Fruit fly (Drosophila melanogaster): ENCODE measurements around the gene CG12502.

Gene CG12502

dm6 chr3L:824444-824843, 40.8 kb upstream of the CG12502 start (continued):
- TF ChIP-seq CG2875 (GFP tag; optimal IDR thresholded peaks at IDR 0.05): no peak
- no peak for TF ChIP-seq Dll (GFP tag; IDR thresholded peaks at IDR 0.05; ENCODE audit: partially characterized antibody)
- TF ChIP-seq CG17829 (tag; optimal IDR thresholded peaks at IDR 0.05): peak; percentile 40
- TF ChIP-seq az2 (GFP tag; optimal IDR thresholded peaks at IDR 0.05): peak; percentile 37
- TF ChIP-seq nau (GFP tag; optimal IDR thresholded peaks at IDR 0.05): peak; percentile 8
- TF ChIP-seq CG8089 (GFP tag; optimal IDR thresholded peaks at IDR 0.05): no peak
- TF ChIP-seq CG14441 (GFP tag; IDR thresholded peaks at IDR 0.05): no peak
- peak; percentile 19 for TF ChIP-seq Antp (GFP tag; optimal IDR thresholded peaks at IDR 0.05)
- no peak for TF ChIP-seq emc (GFP tag; optimal IDR thresholded peaks at IDR 0.05)
- peak; percentile 12 for TF ChIP-seq Xbp1 (GFP tag; optimal IDR thresholded peaks at IDR 0.05)
- peak; percentile 88 for TF ChIP-seq Med (GFP tag)
- no peak for TF ChIP-seq CG7786 (GFP tag; optimal IDR thresholded peaks at IDR 0.05)
- peak; percentile 88 for TF ChIP-seq Ets65A (GFP tag)
- no peak for TF ChIP-seq Abd-B (GFP tag; optimal IDR thresholded peaks at IDR 0.05)
- peak; percentile 19 for TF ChIP-seq Six4 (GFP tag; optimal IDR thresholded peaks at IDR 0.05)
- TF ChIP-seq otp (GFP tag; IDR thresholded peaks at IDR 0.05): 0 out of 3 replicates have a peak, but pooled peaks have one; percentile 9
- peak; percentile 27 for TF ChIP-seq ATbp (GFP tag; optimal IDR thresholded peaks at IDR 0.05)
- TF ChIP-seq pros (GFP tag; optimal IDR thresholded peaks at IDR 0.05): no peak
- no peak for TF ChIP-seq lilli (GFP tag; optimal IDR thresholded peaks at IDR 0.05)
- TF ChIP-seq tup (GFP tag; optimal IDR thresholded peaks at IDR 0.05): no peak
- TF ChIP-seq Trl (optimal IDR thresholded peaks at IDR 0.05): no peak
- TF ChIP-seq Trl (GFP tag; optimal IDR thresholded peaks at IDR 0.05): no peak
- TF ChIP-seq cato (GFP tag; optimal IDR thresholded peaks at IDR 0.05; ENCODE audit: borderline replicate concordance): no peak
- no peak for TF ChIP-seq TFAM (GFP tag; optimal IDR thresholded peaks at IDR 0.05)
- TF ChIP-seq luna (GFP tag; optimal IDR thresholded peaks at IDR 0.05): no peak
- TF ChIP-seq CrebB (tag; optimal IDR thresholded peaks at IDR 0.05): no peak
- peak; percentile 3 for TF ChIP-seq CG15601 (tag; optimal IDR thresholded peaks at IDR 0.05)
- TF ChIP-seq Lhr (GFP tag; optimal IDR thresholded peaks at IDR 0.05): no peak
- peak; percentile 2 for TF ChIP-seq trem (tag; optimal IDR thresholded peaks at IDR 0.05)
- TF ChIP-seq disco-r (GFP tag; optimal IDR thresholded peaks at IDR 0.05): no peak
- TF ChIP-seq nerfin-1 (tag; optimal IDR thresholded peaks at IDR 0.05): peak; percentile 38
- TF ChIP-seq lmd (GFP tag; IDR thresholded peaks at IDR 0.05): peak; percentile 45; the same call in 1 of the 2 replicates
- TF ChIP-seq BtbVII (GFP tag; optimal IDR thresholded peaks at IDR 0.05): no peak
- TF ChIP-seq Blimp-1 (GFP tag; optimal IDR thresholded peaks at IDR 0.05): peak; percentile 50
- TF ChIP-seq CG10147 (GFP tag; optimal IDR thresholded peaks at IDR 0.05): peak; percentile 23
- TF ChIP-seq CG12236 (GFP tag; optimal IDR thresholded peaks at IDR 0.05): no peak
- no peak for TF ChIP-seq fru (optimal IDR thresholded peaks at IDR 0.05)
- TF ChIP-seq CG11695 (GFP tag; IDR thresholded peaks at IDR 0.05): no peak
- peak; percentile 1 to 2 for TF ChIP-seq dpn (GFP tag; optimal IDR thresholded peaks at IDR 0.05)
- no peak for TF ChIP-seq CG8359 (GFP tag; optimal IDR thresholded peaks at IDR 0.05; ENCODE audit: borderline replicate concordance)
- no peak for TF ChIP-seq Jarid2 (GFP tag; optimal IDR thresholded peaks at IDR 0.05)
- TF ChIP-seq CG11456 (GFP tag; IDR thresholded peaks at IDR 0.05): no peak
- no peak for TF ChIP-seq CG8478 (optimal IDR thresholded peaks at IDR 0.05)
- peak in 1 of 2 experiments; percentile 7 for TF ChIP-seq Pdp1 (GFP tag; optimal IDR thresholded peaks at IDR 0.05)
- peak; percentile 36; the same call in 1 of the 2 replicates for TF ChIP-seq vvl (GFP tag; IDR thresholded peaks at IDR 0.05)
- TF ChIP-seq Fer1 (GFP tag; optimal IDR thresholded peaks at IDR 0.05): no peak
- peak; percentile 9 for TF ChIP-seq tin (GFP tag; optimal IDR thresholded peaks at IDR 0.05)
- no peak for TF ChIP-seq CG33557 (GFP tag; optimal IDR thresholded peaks at IDR 0.05)
- TF ChIP-seq D (optimal IDR thresholded peaks at IDR 0.05): no peak
- no peak for TF ChIP-seq D (GFP tag; optimal IDR thresholded peaks at IDR 0.05)
- no peak for TF ChIP-seq HHEX (GFP tag; optimal IDR thresholded peaks at IDR 0.05)
- no peak for TF ChIP-seq Hr51 (GFP tag; optimal IDR thresholded peaks at IDR 0.05)
